Fruit fly (Drosophila melanogaster) whole organism: ENCODE results near the gene CG42375.

Experiments
- CG8478 ChIP-seq: fragments of >200 bp; optimal IDR thresholded peaks from 2 replicates; lab custom pipeline; 2018; ENCODE audit warnings: inconsistent platforms
- Dll ChIP-seq: fragments of >200 bp; optimal IDR thresholded peaks from 2 replicates; lab custom pipeline; 2017
- EcR ChIP-seq, 2 experiments: fragments of >200 bp; optimal IDR thresholded peaks; 2 replicates each; lab custom pipeline; 2017; ENCODE audit warnings: missing biosample characterization in 2 of 2, missing genetic modification characterization in 2 of 2, missing genetic modification reagents in 2 of 2
- pan ChIP-seq: fragments of >200 bp; optimal IDR thresholded peaks from 2 replicates; lab custom pipeline; 2017
- psq ChIP-seq: fragments of >200 bp; optimal IDR thresholded peaks from 2 replicates; lab custom pipeline; 2017
- usp ChIP-seq: fragments of >200 bp; optimal IDR thresholded peaks from 2 replicates; lab custom pipeline; 2017; ENCODE audit warnings: missing biosample characterization, missing genetic modification characterization, mixed read lengths

Gene CG42375

DNA sequence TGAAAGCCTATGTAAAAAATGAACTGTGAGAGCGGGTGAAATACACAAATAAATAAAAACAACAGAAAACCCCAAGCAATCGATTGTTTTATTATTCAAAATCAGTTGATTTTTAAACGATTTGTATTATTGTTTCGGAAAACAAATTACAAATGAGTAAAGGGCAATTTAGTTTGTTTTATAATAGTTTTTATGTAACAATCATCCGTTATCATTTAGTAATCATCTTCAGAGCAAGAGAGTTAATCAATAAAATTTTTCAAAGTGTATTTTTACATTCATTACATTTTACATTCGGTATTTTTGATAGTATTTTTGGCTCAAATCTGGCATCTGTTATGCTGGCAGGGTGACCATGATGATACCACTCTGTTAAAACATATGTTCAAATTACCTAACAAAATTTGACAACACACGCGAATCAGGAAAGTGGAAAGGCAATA, at the start of gene CG42375, which contains the start of gene CG9288:
Gene CG42375 (plus strand): TSS at position 384 of the 443 bp plus-strand sequence.
Gene CG9288 (plus strand): TSS at position 384 of the 443 bp plus-strand sequence.
- TF ChIP-seq CG8478 (lab: Kevin White, UChicago) (no peak), pan (lab: Kevin White, UChicago) (no peak), psq (lab: Kevin White, UChicago) (no peak), EcR (GFP tag; optimal IDR thresholded peaks at IDR 0.05; lab: Kevin White, UChicago) (no peak), usp (GFP tag; lab: Kevin White, UChicago) (no peak), Dll (lab: Kevin White, UChicago) (no peak)

DNA sequence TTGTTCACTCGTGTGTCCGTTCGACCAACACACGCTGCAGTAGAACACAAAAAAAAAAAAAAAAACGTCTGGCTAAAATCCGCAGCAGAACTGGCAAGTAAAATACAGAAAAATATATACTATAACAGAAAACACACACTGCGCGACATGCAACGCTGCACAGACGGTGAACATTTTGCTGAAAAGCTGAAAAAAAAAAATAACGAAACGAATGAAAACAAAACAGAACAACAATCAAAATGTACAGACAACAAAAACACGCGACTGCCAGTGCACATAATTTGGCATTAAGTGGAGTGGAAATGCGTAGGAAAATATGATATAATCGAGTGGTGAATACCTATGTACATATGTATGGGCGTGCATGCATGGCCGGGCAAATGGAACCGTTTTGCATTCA, 49.4 kb upstream of the CG42375 start:
- TF ChIP-seq usp (GFP tag; lab: Kevin White, UChicago) (no peak), CG8478 (lab: Kevin White, UChicago) (no peak), Dll (lab: Kevin White, UChicago) (no peak)

DNA sequence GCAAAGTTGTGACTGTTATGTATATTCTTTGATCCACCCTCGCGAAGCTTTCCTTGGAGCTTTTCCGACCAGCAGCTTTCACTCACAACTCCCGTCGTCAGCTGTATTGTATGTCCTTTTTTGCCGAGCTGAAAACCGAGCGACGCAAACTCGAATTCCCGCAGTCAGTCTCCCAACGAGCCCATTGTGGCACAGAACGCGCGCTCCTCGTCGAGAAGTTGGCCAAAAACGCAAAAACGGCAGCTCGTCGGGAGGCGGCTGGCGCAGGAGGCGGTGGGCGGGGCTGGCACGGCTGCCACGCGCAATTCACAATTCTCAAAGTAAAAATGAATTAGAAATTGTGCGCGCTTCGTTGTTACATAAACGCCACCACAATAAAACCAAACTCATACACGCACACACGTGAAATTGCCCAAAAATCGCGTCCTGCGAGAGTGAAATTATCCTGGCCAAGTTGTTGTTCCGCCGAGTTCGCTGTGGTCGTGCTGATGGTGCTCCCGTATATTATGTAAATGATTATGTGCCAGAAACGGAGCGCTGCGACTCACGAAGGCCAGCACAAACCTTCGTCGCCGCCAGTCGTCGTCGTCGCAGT, 44.0 kb upstream of the CG42375 start:
- TF ChIP-seq usp (GFP tag; lab: Kevin White, UChicago), result no peak
- no peak for TF ChIP-seq psq (lab: Kevin White, UChicago)
- TF ChIP-seq Dll (lab: Kevin White, UChicago), result no peak
- TF ChIP-seq EcR (GFP tag; optimal IDR thresholded peaks at IDR 0.05; lab: Kevin White, UChicago), result no peak
- no peak for TF ChIP-seq pan (lab: Kevin White, UChicago)
- no peak for TF ChIP-seq CG8478 (lab: Kevin White, UChicago)

DNA sequence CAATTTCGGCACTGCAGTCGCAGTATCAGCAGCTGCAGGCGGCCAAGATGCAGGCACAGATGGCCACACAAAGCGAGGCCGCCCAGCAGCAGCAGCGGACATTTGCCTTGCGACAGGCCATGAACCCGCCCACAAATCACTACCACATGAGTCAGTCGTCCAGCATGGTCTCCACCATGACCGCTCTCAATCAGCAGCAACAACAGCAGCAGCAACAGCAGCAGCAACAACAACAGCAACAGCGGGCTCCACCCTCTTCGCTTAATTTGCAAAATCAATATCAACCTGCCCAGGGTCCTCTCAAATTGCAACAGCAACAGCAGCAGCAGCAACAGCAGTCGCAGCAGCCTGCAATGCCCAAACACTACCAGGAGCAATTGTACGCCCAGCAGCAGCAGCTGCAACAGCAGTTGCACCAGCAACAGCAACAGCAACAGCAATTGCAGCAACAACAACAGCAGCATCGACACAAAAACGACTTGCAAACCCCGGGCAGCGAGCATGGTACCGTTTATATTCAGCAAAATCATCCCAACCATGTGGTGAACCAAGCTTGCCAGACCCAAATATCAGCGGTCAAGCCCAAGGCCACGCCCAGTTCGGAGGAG, 33.3 kb upstream of the CG42375 start:
- TF ChIP-seq Dll (lab: Kevin White, UChicago), result no peak
- TF ChIP-seq pan (lab: Kevin White, UChicago), result no peak
- no peak for TF ChIP-seq CG8478 (lab: Kevin White, UChicago)
- no peak for TF ChIP-seq EcR (GFP tag; optimal IDR thresholded peaks at IDR 0.05; lab: Kevin White, UChicago)
- no peak for TF ChIP-seq usp (GFP tag; lab: Kevin White, UChicago)
- no peak for TF ChIP-seq psq (lab: Kevin White, UChicago)

DNA sequence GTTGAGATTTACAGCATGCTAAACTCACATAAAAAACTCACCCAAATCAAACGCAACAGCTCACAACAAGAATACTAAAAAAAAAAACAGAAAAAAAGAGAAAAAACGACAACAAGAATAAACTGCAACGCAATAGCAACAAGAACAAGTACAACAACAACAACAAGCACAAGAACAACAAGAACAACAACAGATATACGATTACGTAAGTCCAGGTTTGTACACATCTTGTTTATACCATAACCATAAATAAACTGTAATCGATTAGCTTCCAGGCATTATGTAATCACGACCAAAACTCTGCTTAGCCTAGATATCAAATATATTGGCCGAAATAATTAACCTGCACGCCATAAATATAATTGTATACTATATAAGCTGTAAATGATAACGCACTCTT, 17.9 kb upstream of the CG42375 start:
- no peak for TF ChIP-seq CG8478 (lab: Kevin White, UChicago)
- TF ChIP-seq usp (GFP tag; lab: Kevin White, UChicago), result no peak
- no peak for TF ChIP-seq EcR (GFP tag; optimal IDR thresholded peaks at IDR 0.05; lab: Kevin White, UChicago)
- TF ChIP-seq psq (lab: Kevin White, UChicago), result no peak
- no peak for TF ChIP-seq Dll (lab: Kevin White, UChicago)
- no peak for TF ChIP-seq pan (lab: Kevin White, UChicago)

DNA sequence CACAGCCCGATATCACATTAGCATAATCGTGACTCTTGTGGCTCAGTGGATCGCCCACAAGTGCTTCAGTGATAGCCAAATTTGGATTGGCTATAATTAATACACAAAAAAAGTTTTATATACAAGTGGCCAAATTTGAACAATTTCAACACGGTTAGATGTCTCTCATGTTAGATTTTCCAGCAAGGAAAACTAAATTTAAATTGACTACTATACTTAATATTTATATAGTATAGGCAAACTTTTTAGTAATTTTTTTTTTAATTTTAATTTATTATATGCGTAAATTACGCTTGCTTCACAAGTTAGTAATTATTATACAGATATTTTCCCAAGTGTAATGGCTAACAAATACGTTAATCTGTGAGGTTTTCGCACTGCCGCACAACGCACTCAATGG, 14.4 kb upstream of the CG42375 start:
- TF ChIP-seq CG8478 (lab: Kevin White, UChicago), result no peak
- no peak for TF ChIP-seq psq (lab: Kevin White, UChicago)

DNA sequence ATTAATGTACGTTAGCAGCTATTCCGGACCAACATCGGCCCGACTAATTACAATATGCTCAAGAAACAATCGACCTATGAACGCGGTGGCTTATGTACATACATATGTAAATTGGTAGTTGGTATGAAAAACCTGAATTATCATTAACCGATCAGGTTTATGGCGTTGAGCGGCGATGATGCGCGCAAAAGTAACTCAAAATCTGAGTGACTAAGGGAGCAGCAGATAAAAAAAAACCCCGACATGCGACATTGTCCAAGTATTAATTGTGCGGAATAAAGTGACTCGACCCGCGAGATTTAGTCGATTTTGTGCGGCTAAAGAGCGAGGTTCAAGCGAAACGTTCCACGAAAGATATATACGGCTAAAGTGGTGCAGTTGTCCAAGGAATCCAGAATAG, 14.0 kb upstream of the CG42375 start, which contains the start of gene CG9312:
Gene CG9312 (plus strand): TSS at position 301 of the 400 bp plus-strand sequence.
- TF ChIP-seq pan (lab: Kevin White, UChicago), result no peak
- TF ChIP-seq usp (GFP tag; lab: Kevin White, UChicago), result no peak
- no peak for TF ChIP-seq Dll (lab: Kevin White, UChicago)
- no peak for TF ChIP-seq CG8478 (lab: Kevin White, UChicago)
- no peak for TF ChIP-seq EcR (GFP tag; optimal IDR thresholded peaks at IDR 0.05; lab: Kevin White, UChicago)
- TF ChIP-seq psq (lab: Kevin White, UChicago), result no peak

DNA sequence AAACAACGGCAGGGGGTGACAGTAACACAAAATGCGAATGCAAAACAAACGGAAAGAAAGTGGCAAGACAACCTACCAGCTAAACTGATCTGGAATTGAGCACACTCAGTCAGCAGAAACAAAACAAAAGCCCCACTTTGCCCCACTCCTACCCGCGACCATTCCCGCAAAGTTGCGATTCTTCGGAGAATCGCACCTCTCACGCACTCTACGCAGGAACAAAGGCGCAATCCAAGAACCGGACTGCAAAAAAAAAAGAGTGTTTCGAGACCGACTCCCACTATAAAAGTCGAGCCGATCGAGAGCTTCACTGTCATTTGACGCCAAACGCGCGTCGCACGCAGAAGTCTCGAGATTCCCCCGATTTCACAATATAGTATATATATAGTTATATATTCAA, 12.2 kb upstream of the CG42375 start, which contains the start of gene Cht5:
Gene Cht5 (plus strand): TSS at position 311 of the 400 bp plus-strand sequence.
- no peak for TF ChIP-seq Dll (lab: Kevin White, UChicago)
- no peak for TF ChIP-seq EcR (GFP tag; optimal IDR thresholded peaks at IDR 0.05; lab: Kevin White, UChicago)
- no peak for TF ChIP-seq pan (lab: Kevin White, UChicago)
- no peak for TF ChIP-seq CG8478 (lab: Kevin White, UChicago)
- TF ChIP-seq usp (GFP tag; lab: Kevin White, UChicago), result no peak
- no peak for TF ChIP-seq psq (lab: Kevin White, UChicago)

DNA sequence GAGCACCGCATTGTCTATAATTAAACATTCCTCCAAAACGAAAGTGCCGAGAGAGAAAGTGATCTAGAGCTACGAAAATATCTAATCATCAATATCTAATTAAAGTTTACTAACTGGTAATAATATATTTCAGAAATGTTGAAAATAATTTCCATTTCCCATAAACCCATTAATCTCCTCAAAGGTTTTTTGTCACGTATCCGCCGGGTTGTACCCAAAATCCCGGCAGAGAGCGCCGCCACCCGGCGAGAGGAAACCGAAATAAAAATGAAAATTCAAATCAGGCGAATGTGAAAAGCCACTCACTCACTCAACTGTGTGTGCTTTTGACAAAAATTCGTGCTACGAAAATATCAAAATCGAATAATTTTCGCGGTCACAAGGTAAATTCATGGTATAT, 8.2 kb upstream of the CG42375 start, which contains the start of gene CG9297:
Gene CG9297 (plus strand): TSS at position 301 of the 400 bp plus-strand sequence.
- no peak for TF ChIP-seq EcR (GFP tag; optimal IDR thresholded peaks at IDR 0.05; lab: Kevin White, UChicago)
- TF ChIP-seq Dll (lab: Kevin White, UChicago), result no peak
- TF ChIP-seq pan (lab: Kevin White, UChicago), result no peak
- no peak for TF ChIP-seq usp (GFP tag; lab: Kevin White, UChicago)
- TF ChIP-seq psq (lab: Kevin White, UChicago), result no peak
- no peak for TF ChIP-seq CG8478 (lab: Kevin White, UChicago)

DNA sequence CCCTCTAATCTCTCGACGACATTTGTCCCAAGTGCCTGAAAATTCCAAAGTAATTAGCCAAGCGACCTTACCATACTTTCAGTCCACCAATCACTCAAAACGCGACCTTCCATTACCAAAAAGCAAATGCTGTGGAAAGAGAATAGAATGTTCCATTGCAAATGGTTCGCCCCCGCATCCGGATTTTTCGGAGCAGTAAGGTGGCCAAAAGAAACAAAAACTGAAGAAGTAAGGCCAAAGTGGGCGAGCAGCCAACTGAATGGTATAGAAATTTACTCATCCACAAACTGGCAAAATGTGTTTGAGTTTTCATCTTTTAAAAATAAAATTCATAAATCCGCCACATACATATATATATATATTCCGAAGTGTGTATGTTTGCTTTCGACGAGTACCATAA, 6.1 kb upstream of the CG42375 start:
- TF ChIP-seq pan (lab: Kevin White, UChicago) (no peak), EcR (GFP tag; optimal IDR thresholded peaks at IDR 0.05; lab: Kevin White, UChicago) (no peak)

DNA sequence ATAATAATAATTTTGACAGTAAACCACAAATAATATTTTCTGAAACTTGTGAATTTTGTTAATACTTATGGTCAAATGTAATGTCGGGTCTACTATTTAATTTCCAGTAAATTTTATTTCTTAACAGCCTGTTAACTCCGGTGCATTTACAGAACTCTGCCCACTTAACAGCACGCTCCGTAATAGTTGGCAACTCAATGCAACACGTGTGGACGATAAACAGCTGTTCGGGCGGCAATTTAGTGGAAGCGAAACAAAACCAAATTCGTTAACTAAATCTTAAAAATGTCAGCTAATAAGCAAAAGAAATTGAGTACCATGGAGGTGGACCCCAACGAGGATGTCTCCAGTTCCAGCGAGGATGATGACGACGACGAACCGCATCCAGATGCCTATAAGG, 1.3 kb downstream of the CG42375 start, which contains the start of gene CG9286:
Gene CG9286 (plus strand): TSS at position 196 of the 400 bp plus-strand sequence.
- TF ChIP-seq Dll (lab: Kevin White, UChicago), result no peak
- TF ChIP-seq CG8478 (lab: Kevin White, UChicago), result no peak
- no peak for TF ChIP-seq psq (lab: Kevin White, UChicago)
- TF ChIP-seq EcR (GFP tag; optimal IDR thresholded peaks at IDR 0.05; lab: Kevin White, UChicago), result no peak
- TF ChIP-seq pan (lab: Kevin White, UChicago), result no peak
- TF ChIP-seq usp (GFP tag; lab: Kevin White, UChicago), result no peak
